Fruit fly (Drosophila melanogaster) whole organism, embryonic: ENCODE results near the gene beat-Ib.
A peak's percentile ranks its signal among the peaks of the same experiment; 100 is the strongest.

ENCODE experiments used
- ATbp ChIP-seq: fragments of 200-800 bp; sonication (Bioruptor generic); optimal IDR thresholded peaks from 2 replicates; lab custom pipeline; 2017; ENCODE audit warnings: missing biosample characterization, mild to moderate bottlenecking, missing genetic modification characterization, missing genetic modification reagents
- Antp ChIP-seq: fragments of 200-800 bp; sonication (Bioruptor generic); optimal IDR thresholded peaks from 3 replicates; lab custom pipeline; 2016; ENCODE audit warnings: missing biosample characterization, missing genetic modification characterization
- Atf3 ChIP-seq: fragments of 200-800 bp; sonication (Bioruptor generic); optimal IDR thresholded peaks from 3 replicates; lab custom pipeline; 2016; ENCODE audit warnings: missing biosample characterization, missing genetic modification characterization
- Bteb2 ChIP-seq: fragments of 200-800 bp; sonication (Bioruptor generic); optimal IDR thresholded peaks from 2 replicates; lab custom pipeline; 2016; ENCODE audit warnings: missing biosample characterization, missing genetic modification characterization
- CG10979 ChIP-seq: fragments of 200-800 bp; sonication (Bioruptor generic); optimal IDR thresholded peaks from 2 replicates; lab custom pipeline; 2018; ENCODE audit warnings: missing biosample characterization, mild to moderate bottlenecking, missing genetic modification characterization, moderate library complexity
- CG11504 ChIP-seq: fragments of 200-800 bp; sonication (Bioruptor generic); optimal IDR thresholded peaks from 3 replicates; lab custom pipeline; 2019; ENCODE audit warnings: missing biosample characterization, mild to moderate bottlenecking, missing genetic modification characterization, moderate library complexity
- CG1233 ChIP-seq: fragments of 200-800 bp; sonication (Bioruptor generic); optimal IDR thresholded peaks from 4 replicates; lab custom pipeline; 2018; ENCODE audit warnings: missing biosample characterization, mild to moderate bottlenecking, missing genetic modification characterization
- CG13424 ChIP-seq: fragments of 200-800 bp; sonication (Bioruptor generic); optimal IDR thresholded peaks from 2 replicates; lab custom pipeline; 2019; ENCODE audit warnings: missing biosample characterization, mild to moderate bottlenecking, missing genetic modification characterization, moderate library complexity
- CG13775 ChIP-seq: fragments of 200-800 bp; sonication (Bioruptor generic); optimal IDR thresholded peaks from 3 replicates; lab custom pipeline; 2017; ENCODE audit warnings: missing biosample characterization, mild to moderate bottlenecking, missing genetic modification characterization
- CG14710 ChIP-seq: fragments of 200-800 bp; sonication (Bioruptor generic); optimal IDR thresholded peaks from 3 replicates; lab custom pipeline; 2019; ENCODE audit warnings: missing biosample characterization, mild to moderate bottlenecking, missing genetic modification characterization, moderate library complexity
- CG15479 ChIP-seq: fragments of 200-800 bp; sonication (Bioruptor generic); optimal IDR thresholded peaks from 3 replicates; lab custom pipeline; 2019; ENCODE audit warnings: missing biosample characterization, mild to moderate bottlenecking, missing genetic modification characterization, moderate library complexity
- CG17359 ChIP-seq: fragments of 200-800 bp; sonication (Bioruptor generic); optimal IDR thresholded peaks from 3 replicates; lab custom pipeline; 2018; ENCODE audit warnings: missing biosample characterization, mild to moderate bottlenecking, missing genetic modification characterization, moderate library complexity
- CG1832 ChIP-seq: fragments of 200-800 bp; sonication (Bioruptor generic); optimal IDR thresholded peaks from 2 replicates; lab custom pipeline; 2017; ENCODE audit warnings: missing biosample characterization, mild to moderate bottlenecking, missing genetic modification characterization, inconsistent platforms
- CG2116 ChIP-seq: fragments of 200-800 bp; sonication (Bioruptor generic); optimal IDR thresholded peaks from 3 replicates; lab custom pipeline; 2018; ENCODE audit warnings: missing biosample characterization, mild to moderate bottlenecking, missing genetic modification characterization
- CG31224 ChIP-seq: fragments of 200-800 bp; sonication (Bioruptor generic); IDR thresholded peaks from 2 replicates; pipeline ENCODE4 v1.3.6; 2022; ENCODE audit warnings: missing biosample characterization, missing genetic modification characterization
- CG33557 ChIP-seq: fragments of 200-800 bp; sonication (Bioruptor generic); optimal IDR thresholded peaks from 2 replicates; lab custom pipeline; 2019; ENCODE audit warnings: missing biosample characterization, mild to moderate bottlenecking, missing genetic modification characterization, moderate library complexity
- CG34224 ChIP-seq: fragments of 200-800 bp; sonication (Bioruptor generic); IDR thresholded peaks from 3 replicates; pipeline ENCODE4 v1.3.6; 2022; ENCODE audit warnings: missing biosample characterization, missing genetic modification characterization; ENCODE audit not compliant: partially characterized antibody
- CG8388 ChIP-seq: fragments of 200-800 bp; sonication (Bioruptor generic); optimal IDR thresholded peaks from 2 replicates; lab custom pipeline; 2019; ENCODE audit warnings: missing biosample characterization, mild to moderate bottlenecking, missing genetic modification characterization, moderate library complexity
- CG9437 ChIP-seq: fragments of 200-800 bp; sonication (Bioruptor generic); optimal IDR thresholded peaks from 2 replicates; lab custom pipeline; 2018; ENCODE audit warnings: missing biosample characterization, mild to moderate bottlenecking, missing genetic modification characterization
- CG9727 ChIP-seq: fragments of 200-800 bp; sonication (Bioruptor generic); optimal IDR thresholded peaks from 3 replicates; lab custom pipeline; 2017; ENCODE audit warnings: missing biosample characterization, mild to moderate bottlenecking, missing genetic modification characterization
- CG9797 ChIP-seq: fragments of 200-800 bp; sonication (Bioruptor generic); optimal IDR thresholded peaks from 3 replicates; lab custom pipeline; 2018; ENCODE audit warnings: missing biosample characterization, mild to moderate bottlenecking, missing genetic modification characterization
- CG9817 ChIP-seq: fragments of 200-800 bp; sonication (Bioruptor generic); optimal IDR thresholded peaks from 2 replicates; lab custom pipeline; 2018; ENCODE audit warnings: missing biosample characterization, mild to moderate bottlenecking, missing genetic modification characterization, moderate library complexity
- Deaf1 ChIP-seq: fragments of 200-800 bp; optimal IDR thresholded peaks from 3 replicates; lab custom pipeline; 2019; ENCODE audit warnings: missing biosample characterization, mild to moderate bottlenecking, missing genetic modification characterization, moderate library complexity
- HHEX ChIP-seq: fragments of 200-800 bp; sonication (Bioruptor generic); optimal IDR thresholded peaks from 3 replicates; lab custom pipeline; 2017; ENCODE audit warnings: missing biosample characterization, mild to moderate bottlenecking, missing genetic modification characterization, missing genetic modification reagents
- Hey ChIP-seq: fragments of 200-800 bp; sonication (Bioruptor generic); optimal IDR thresholded peaks from 3 replicates; lab custom pipeline; 2018; ENCODE audit warnings: missing biosample characterization, mild to moderate bottlenecking, missing genetic modification characterization
- Hr3 ChIP-seq: fragments of 200-800 bp; sonication (Bioruptor generic); optimal IDR thresholded peaks from 3 replicates; lab custom pipeline; 2016; ENCODE audit warnings: missing biosample characterization, missing genetic modification characterization
- Meics ChIP-seq: fragments of 200-800 bp; sonication (Bioruptor generic); optimal IDR thresholded peaks from 2 replicates; lab custom pipeline; 2017; ENCODE audit warnings: missing biosample characterization, mild to moderate bottlenecking, missing genetic modification characterization
- Nf-YA ChIP-seq: fragments of 200-800 bp; sonication (Bioruptor generic); IDR thresholded peaks from 2 replicates; pipeline ENCODE4 v1.3.6; 2022; ENCODE audit warnings: missing biosample characterization, missing genetic modification characterization
- Nf-YB ChIP-seq: fragments of 200-800 bp; sonication (Bioruptor generic); optimal IDR thresholded peaks from 3 replicates; lab custom pipeline; 2019; ENCODE audit warnings: missing biosample characterization, mild to moderate bottlenecking, missing genetic modification characterization, moderate library complexity
- Oli ChIP-seq: fragments of 200-800 bp; sonication (Bioruptor generic); optimal IDR thresholded peaks from 2 replicates; lab custom pipeline; 2018; ENCODE audit warnings: missing biosample characterization, mild to moderate bottlenecking, missing genetic modification characterization, moderate library complexity
- Opbp ChIP-seq: fragments of 200-800 bp; sonication (Bioruptor generic); IDR thresholded peaks from 3 replicates; pipeline ENCODE4 v1.3.6; 2022; ENCODE audit warnings: missing biosample characterization, missing genetic modification characterization; ENCODE audit not compliant: partially characterized antibody
- Ravus ChIP-seq: fragments of 200-800 bp; sonication (Bioruptor generic); IDR thresholded peaks from 2 replicates; pipeline ENCODE4 v1.3.6; 2022; ENCODE audit warnings: missing biosample characterization, missing genetic modification characterization
- Xbp1 ChIP-seq: fragments of 200-800 bp; sonication (Bioruptor generic); optimal IDR thresholded peaks from 3 replicates; lab custom pipeline; 2016; ENCODE audit warnings: missing biosample characterization, mild to moderate bottlenecking, missing genetic modification characterization
- btn ChIP-seq: fragments of 200-800 bp; sonication (Bioruptor generic); optimal IDR thresholded peaks from 2 replicates; lab custom pipeline; 2016; ENCODE audit warnings: missing biosample characterization, missing genetic modification characterization
- cas ChIP-seq: fragments of 200-800 bp; sonication (Bioruptor generic); IDR thresholded peaks from 2 replicates; pipeline ENCODE4 v1.3.6; 2022; ENCODE audit warnings: missing biosample characterization, missing genetic modification characterization
- chinmo ChIP-seq: fragments of 200-800 bp; sonication (Bioruptor generic); IDR thresholded peaks from 4 replicates; pipeline ENCODE4 v1.3.6; 2022; ENCODE audit warnings: missing biosample characterization, missing genetic modification characterization; ENCODE audit not compliant: partially characterized antibody
- ci ChIP-seq: fragments of 200-800 bp; sonication (Bioruptor generic); IDR thresholded peaks from 3 replicates; pipeline ENCODE4 v1.3.6; 2022; ENCODE audit warnings: missing biosample characterization, missing genetic modification characterization
- dmrt11E ChIP-seq: fragments of 200-800 bp; sonication (Bioruptor generic); optimal IDR thresholded peaks from 3 replicates; lab custom pipeline; 2018; ENCODE audit warnings: missing biosample characterization, mild to moderate bottlenecking, missing genetic modification characterization, moderate library complexity
- ftz-f1 ChIP-seq: fragments of 200-800 bp; sonication (Bioruptor generic); optimal IDR thresholded peaks from 2 replicates; lab custom pipeline; 2016; ENCODE audit warnings: missing biosample characterization, missing genetic modification characterization
- hkb ChIP-seq, 2 experiments: fragments of 200-800 bp in 1 of 2; fragments of >200 bp in 1 of 2; sonication (Bioruptor generic) in 1 of 2; IDR thresholded peaks in 1 of 2; optimal IDR thresholded peaks in 1 of 2; 2 replicates each; pipeline versions ENCODE4 v1.3.6 to Lab custom; 2017 to 2022; ENCODE audit warnings: missing biosample characterization in 1 of 2, missing genetic modification characterization in 1 of 2
- ind ChIP-seq: fragments of 200-800 bp; sonication (Bioruptor generic); optimal IDR thresholded peaks from 3 replicates; lab custom pipeline; 2016; ENCODE audit warnings: missing biosample characterization, missing genetic modification characterization
- lab ChIP-seq: fragments of 200-800 bp; sonication (Bioruptor generic); optimal IDR thresholded peaks from 3 replicates; lab custom pipeline; 2017; ENCODE audit warnings: missing biosample characterization, missing genetic modification characterization, mild to moderate bottlenecking, moderate library complexity, missing genetic modification reagents
- odd ChIP-seq: fragments of 200-800 bp; sonication (Bioruptor generic); optimal IDR thresholded peaks from 2 replicates; lab custom pipeline; 2017; ENCODE audit warnings: missing biosample characterization, mild to moderate bottlenecking, missing genetic modification characterization
- org-1 ChIP-seq: fragments of 200-800 bp; sonication (Bioruptor generic); optimal IDR thresholded peaks from 2 replicates; lab custom pipeline; 2017; ENCODE audit warnings: missing biosample characterization, missing genetic modification characterization
- pros ChIP-seq: fragments of 200-800 bp; sonication (Bioruptor generic); optimal IDR thresholded peaks from 3 replicates; lab custom pipeline; 2019; ENCODE audit warnings: missing biosample characterization, mild to moderate bottlenecking, missing genetic modification characterization, moderate library complexity
- sim ChIP-seq: fragments of 200-800 bp; sonication (Bioruptor generic); IDR thresholded peaks from 2 replicates; pipeline ENCODE4 v1.3.6; 2022; ENCODE audit warnings: missing biosample characterization, missing genetic modification characterization
- sqz ChIP-seq: fragments of 200-800 bp; sonication (Bioruptor generic); optimal IDR thresholded peaks from 3 replicates; lab custom pipeline; 2018; ENCODE audit warnings: missing biosample characterization, mild to moderate bottlenecking, missing genetic modification characterization

Gene beat-Ib

dm6 chr2L:15908496-15909276, 53.5 kb downstream of the beat-Ib start (continued):
- TF ChIP-seq CG9817 (tag; lab: Kevin White, UChicago) (peak; percentile 34), Opbp (GFP tag; lab: Robert Waterston, UW) (no peak), CG10979 (tag; lab: Kevin White, UChicago) (peak; percentile 73), CG13775 (GFP tag; lab: Kevin White, UChicago) (peak; percentile 4), Xbp1 (peak; percentile 1), CG33557 (GFP tag; lab: Kevin White, UChicago) (peak; percentile 68), CG15479 (no peak), ci (peak; percentile 75), Nf-YA (GFP tag; lab: Robert Waterston, UW) (no peak), sim (no peak), CG2116 (GFP tag; lab: Kevin White, UChicago) (peak; percentile 7), CG14710 (tag; lab: Kevin White, UChicago) (peak; percentile 54), CG11504 (tag; lab: Kevin White, UChicago) (peak; percentile 74), CG17359 (tag; lab: Kevin White, UChicago) (peak; percentile 71), CG9797 (GFP tag; lab: Kevin White, UChicago) (no peak), CG9437 (peak; percentile 79), odd (peak; percentile 20), Bteb2 (GFP tag; lab: Kevin White, UChicago) (no peak), lab (GFP tag; lab: Kevin White, UChicago) (peak; percentile 56), CG8388 (GFP tag; lab: Kevin White, UChicago) (peak; percentile 72), ATbp (GFP tag; lab: Kevin White, UChicago) (peak; percentile 33), ind (peak; percentile 10), btn (GFP tag; lab: Kevin White, UChicago) (no peak), Hr3 (GFP tag; lab: Kevin White, UChicago) (peak; percentile 86), cas (GFP tag; lab: Robert Waterston, UW) (no peak), Hey (tag; lab: Kevin White, UChicago) (peak; percentile 15), HHEX (GFP tag; lab: Kevin White, UChicago) (peak; percentile 12), Atf3 (GFP tag; lab: Kevin White, UChicago) (no peak), dmrt11E (tag; lab: Kevin White, UChicago) (peak; percentile 56), CG9727 (GFP tag; lab: Kevin White, UChicago) (peak; percentile 31), hkb (optimal IDR thresholded peaks at IDR 0.05; lab: Kevin White, UChicago) (no peak), hkb (GFP tag; IDR thresholded peaks at IDR 0.05; lab: Robert Waterston, UW) (peak; percentile 57), CG1832 (peak; percentile 44), chinmo (peak; percentile 98), Antp (GFP tag; lab: Kevin White, UChicago) (no peak), pros (GFP tag; lab: Kevin White, UChicago) (peak; percentile 84), CG34224 (GFP tag; lab: Robert Waterston, UW) (no peak), ftz-f1 (GFP tag; lab: Kevin White, UChicago) (peak; percentile 99), Oli (peak; percentile 75), Ravus (GFP tag; lab: Robert Waterston, UW) (no peak), sqz (GFP tag; lab: Kevin White, UChicago) (peak; percentile 63), CG31224 (GFP tag; lab: Robert Waterston, UW) (peak; percentile 99), Deaf1 (tag; lab: Kevin White, UChicago) (peak; percentile 71), Meics (peak; percentile 69), CG13424 (tag; lab: Kevin White, UChicago) (peak; percentile 77), org-1 (GFP tag; lab: Kevin White, UChicago) (no peak), CG1233 (peak; percentile 24), Nf-YB (GFP tag; lab: Kevin White, UChicago) (peak; percentile 4)
